Worm (Caenorhabditis elegans) whole organism, young adult: ENCODE measurements around the gene R03A10.5.

Experiments used
- B0261.1 ChIP-seq: sonication (generic microtip); optimal IDR thresholded peaks from 2 replicates; lab custom pipeline; 2016; ENCODE audit warnings: mild to moderate bottlenecking, missing genetic modification characterization, moderate library complexity, missing compliant biosample characterization
- F55B11.4 ChIP-seq: sonication (generic microtip); optimal IDR thresholded peaks from 2 replicates; lab custom pipeline; 2016; ENCODE audit warnings: missing compliant biosample characterization, missing genetic modification characterization, borderline replicate concordance; ENCODE audit not compliant: insufficient read depth
- ama-1 ChIP-seq, 3 experiments: fragments of 150-350 bp in 1 of 3; sonication (generic microtip) in 2 of 3; optimal IDR thresholded peaks; 2 replicates each; lab custom pipeline; 2014 to 2018; ENCODE audit warnings: missing biosample characterization in 2 of 3, missing genetic modification characterization in 2 of 3, missing genetic modification reagents in 2 of 3
- ceh-100 ChIP-seq: fragments of 200-800 bp; sonication (Bioruptor generic); IDR thresholded peaks from 2 replicates; pipeline ENCODE4 v1.3.6; 2022; ENCODE audit warnings: missing genetic modification reagents, missing genetic modification characterization, missing compliant biosample characterization
- ceh-58 ChIP-seq: fragments of 200-800 bp; sonication (Bioruptor generic); IDR thresholded peaks from 2 replicates; pipeline ENCODE4 v1.3.6; 2022; ENCODE audit warnings: missing genetic modification characterization, missing compliant biosample characterization
- dpl-1 ChIP-seq: fragments of 150-350 bp; optimal IDR thresholded peaks from 2 replicates; lab custom pipeline; 2014; ENCODE audit warnings: missing biosample characterization, missing genetic modification reagents, missing genetic modification characterization
- let-607 ChIP-seq, 2 experiments: fragments of 200-800 bp in 1 of 2; sonication (Bioruptor generic) in 1 of 2; sonication (generic microtip) in 1 of 2; optimal IDR thresholded peaks; 2 replicates each; lab custom pipeline; 2016 to 2018; ENCODE audit warnings: mild to moderate bottlenecking in 2 of 2, missing compliant biosample characterization in 2 of 2, missing genetic modification characterization in 2 of 2, moderate library complexity in 2 of 2, missing genotype in 1 of 2
- lin-35 ChIP-seq, 3 experiments: fragments of 150-350 bp in 2 of 3; sonication (generic microtip) in 1 of 3; optimal IDR thresholded peaks; 2 replicates each; lab custom pipeline; 2014 to 2018; ENCODE audit warnings: missing biosample characterization in 3 of 3, missing genetic modification characterization in 3 of 3, missing genetic modification reagents in 3 of 3
- lsy-27 ChIP-seq: sonication (generic microtip); optimal IDR thresholded peaks from 2 replicates; lab custom pipeline; 2017; ENCODE audit warnings: missing genetic modification characterization, mild to moderate bottlenecking, missing compliant biosample characterization, antibody characterized with exemption, missing genotype, borderline replicate concordance; ENCODE audit not compliant: insufficient read depth
- madf-6 ChIP-seq: fragments of 200-800 bp; sonication (Bioruptor generic); IDR thresholded peaks from 2 replicates; pipeline ENCODE4 v1.3.6; 2022; ENCODE audit warnings: missing genetic modification reagents, missing genetic modification characterization, missing compliant biosample characterization
- pha-4 ChIP-seq: fragments of 150-350 bp; sonication (generic microtip); optimal IDR thresholded peaks from 2 replicates; lab custom pipeline; 2014; ENCODE audit warnings: missing biosample characterization, missing genetic modification reagents, missing genetic modification characterization
- unc-130 ChIP-seq: sonication (generic microtip); optimal IDR thresholded peaks from 2 replicates; lab custom pipeline; 2016; ENCODE audit warnings: missing genetic modification reagents, missing genetic modification characterization, missing compliant biosample characterization
- unc-62 ChIP-seq: fragments of 150-350 bp; optimal IDR thresholded peaks from 2 replicates; lab custom pipeline; 2014; ENCODE audit warnings: missing biosample characterization, missing genetic modification reagents, missing genetic modification characterization
- ztf-25 ChIP-seq: fragments of 200-800 bp; sonication (Bioruptor generic); IDR thresholded peaks from 2 replicates; pipeline ENCODE4 v1.3.6; 2022; ENCODE audit warnings: missing genetic modification reagents, missing genetic modification characterization, missing compliant biosample characterization

- TF ChIP-seq ztf-25 (GFP tag; lab: Robert Waterston, UW) (no peak), madf-6 (GFP tag; lab: Robert Waterston, UW) (no peak), F55B11.4 (tag; lab: Kevin White, UChicago) (no peak), lin-35 (GFP tag; optimal IDR thresholded peaks at IDR 0.05; lab: Kevin White, UChicago) (no peak), unc-62 (no peak), let-607 (tag; optimal IDR thresholded peaks at IDR 0.05; lab: Kevin White, UChicago) (no peak), ceh-100 (GFP tag; lab: Robert Waterston, UW) (no peak), dpl-1 (GFP tag; lab: Kevin White, UChicago) (no peak), unc-130 (GFP tag; lab: Kevin White, UChicago) (no peak), lsy-27 (tag; lab: Kevin White, UChicago) (no peak), ceh-58 (GFP tag; lab: Robert Waterston, UW) (no peak), ama-1 (optimal IDR thresholded peaks at IDR 0.05; lab: Kevin White, UChicago) (no peak), ama-1 (GFP tag; optimal IDR thresholded peaks at IDR 0.05; lab: Kevin White, UChicago) (no peak), pha-4 (tag; lab: Kevin White, UChicago) (no peak), B0261.1 (no peak)
Observed at ce11 chrX:15415226-15415625, 31.3 kb upstream of the R03A10.5 start, which contains the start of gene pqn-36.
